Worm (Caenorhabditis elegans) whole organism, L4/young adult: ENCODE data around the gene mfsd-13.2.

Source experiments
- W03F9.2 ChIP-seq: fragments of 150-350 bp; optimal IDR thresholded peaks from 2 replicates; lab custom pipeline; 2014; ENCODE audit warnings: missing biosample characterization, missing genetic modification characterization
- dao-5 ChIP-seq: sonication (generic microtip); optimal IDR thresholded peaks from 2 replicates; lab custom pipeline; 2016; ENCODE audit warnings: missing genotype, missing genetic modification characterization, moderate library complexity, missing compliant biosample characterization
- him-1 ChIP-seq: sonication (generic microtip); optimal IDR thresholded peaks from 2 replicates; lab custom pipeline; 2016; ENCODE audit warnings: missing genotype, missing genetic modification reagents, missing genetic modification characterization, missing compliant biosample characterization

- TF ChIP-seq him-1 (tag; lab: Kevin White, UChicago): no peak
- TF ChIP-seq W03F9.2 (tag; lab: Kevin White, UChicago): no peak
- no peak for TF ChIP-seq dao-5 (tag; lab: Kevin White, UChicago)
These were observed 37.5 kb upstream of the mfsd-13.2 start, which contains the start of gene srd-56 for ce11 chrII:7203110-7203509.
